Fruit fly (Drosophila melanogaster) whole organism, embryonic: ENCODE data around the gene Crtc.

Experiments used
- Ada2b ChIP-seq: fragments of 200-800 bp; sonication (Bioruptor generic); IDR thresholded peaks from 2 replicates; pipeline ENCODE4 v1.3.6; 2022; ENCODE audit warnings: missing biosample characterization, missing genetic modification characterization
- Aef1 ChIP-seq: fragments of 200-800 bp; sonication (Bioruptor generic); IDR thresholded peaks from 3 replicates; pipeline ENCODE4 v1.3.6; 2022; ENCODE audit warnings: missing biosample characterization, missing genetic modification characterization
- Antp ChIP-seq: fragments of 200-800 bp; sonication (Bioruptor generic); optimal IDR thresholded peaks from 3 replicates; lab custom pipeline; 2016; ENCODE audit warnings: missing biosample characterization, missing genetic modification characterization
- BtbVII ChIP-seq: fragments of 200-800 bp; sonication (Bioruptor generic); optimal IDR thresholded peaks from 3 replicates; lab custom pipeline; 2017; ENCODE audit warnings: missing biosample characterization, mild to moderate bottlenecking, missing genetic modification characterization
- CG10147 ChIP-seq: fragments of 200-800 bp; sonication (Bioruptor generic); optimal IDR thresholded peaks from 2 replicates; lab custom pipeline; 2019; ENCODE audit warnings: missing biosample characterization, mild to moderate bottlenecking, missing genetic modification characterization, moderate library complexity
- CG10462 ChIP-seq: fragments of 200-800 bp; sonication (Bioruptor generic); optimal IDR thresholded peaks from 2 replicates; lab custom pipeline; 2016; ENCODE audit warnings: missing biosample characterization, missing genetic modification characterization
- CG11456 ChIP-seq: fragments of 200-800 bp; sonication (Bioruptor generic); IDR thresholded peaks from 3 replicates; pipeline ENCODE4 v1.3.6; 2022; ENCODE audit warnings: missing biosample characterization, missing genetic modification characterization
- CG11504 ChIP-seq: fragments of 200-800 bp; sonication (Bioruptor generic); optimal IDR thresholded peaks from 3 replicates; lab custom pipeline; 2019; ENCODE audit warnings: missing biosample characterization, mild to moderate bottlenecking, missing genetic modification characterization, moderate library complexity
- CG13123 ChIP-seq: fragments of 200-800 bp; sonication (Bioruptor generic); optimal IDR thresholded peaks from 2 replicates; lab custom pipeline; 2016; ENCODE audit warnings: missing biosample characterization, missing genetic modification characterization
- CG14710 ChIP-seq: fragments of 200-800 bp; sonication (Bioruptor generic); optimal IDR thresholded peaks from 3 replicates; lab custom pipeline; 2019; ENCODE audit warnings: missing biosample characterization, mild to moderate bottlenecking, missing genetic modification characterization, moderate library complexity
- CG16815 ChIP-seq: fragments of 200-800 bp; sonication (Bioruptor generic); optimal IDR thresholded peaks from 3 replicates; lab custom pipeline; 2017; ENCODE audit warnings: missing biosample characterization, mild to moderate bottlenecking, missing genetic modification characterization
- CG17802 ChIP-seq: fragments of 200-800 bp; sonication (Bioruptor generic); optimal IDR thresholded peaks from 2 replicates; lab custom pipeline; 2018; ENCODE audit warnings: missing biosample characterization, mild to moderate bottlenecking, missing genetic modification characterization, moderate library complexity
- CG17912 ChIP-seq: fragments of 200-800 bp; sonication (Bioruptor generic); optimal IDR thresholded peaks from 2 replicates; lab custom pipeline; 2018; ENCODE audit warnings: missing biosample characterization, mild to moderate bottlenecking, missing genetic modification characterization
- CG30431 ChIP-seq: fragments of 200-800 bp; sonication (Bioruptor generic); optimal IDR thresholded peaks from 2 replicates; lab custom pipeline; 2017; ENCODE audit warnings: missing biosample characterization, missing genetic modification characterization
- CG32767 ChIP-seq: fragments of 200-800 bp; sonication (Bioruptor generic); IDR thresholded peaks from 2 replicates; pipeline ENCODE4 v1.3.6; 2022; ENCODE audit warnings: missing biosample characterization, missing genetic modification characterization
- CG3281 ChIP-seq: fragments of 200-800 bp; sonication (Bioruptor generic); optimal IDR thresholded peaks from 3 replicates; lab custom pipeline; 2017; ENCODE audit warnings: missing biosample characterization, mild to moderate bottlenecking, missing genetic modification characterization
- CG33213 ChIP-seq: fragments of 200-800 bp; sonication (Bioruptor generic); optimal IDR thresholded peaks from 3 replicates; lab custom pipeline; 2016; ENCODE audit warnings: missing biosample characterization, missing genetic modification characterization
- CG3407 ChIP-seq: fragments of 200-800 bp; sonication (Bioruptor generic); optimal IDR thresholded peaks from 2 replicates; lab custom pipeline; 2018; ENCODE audit warnings: missing biosample characterization, mild to moderate bottlenecking, missing genetic modification characterization
- CG3838 ChIP-seq: fragments of 200-800 bp; sonication (Bioruptor generic); optimal IDR thresholded peaks from 3 replicates; lab custom pipeline; 2016; ENCODE audit warnings: missing biosample characterization, missing genetic modification characterization
- CG3995 ChIP-seq: fragments of 200-800 bp; sonication (Bioruptor generic); optimal IDR thresholded peaks from 3 replicates; lab custom pipeline; 2016; ENCODE audit warnings: missing biosample characterization, missing genetic modification characterization
- CG5245 ChIP-seq: fragments of 200-800 bp; sonication (Bioruptor generic); optimal IDR thresholded peaks from 3 replicates; lab custom pipeline; 2016; ENCODE audit warnings: missing biosample characterization, missing genetic modification characterization
- CG6765 ChIP-seq: fragments of 200-800 bp; sonication (Bioruptor generic); optimal IDR thresholded peaks from 3 replicates; lab custom pipeline; 2017; ENCODE audit warnings: missing biosample characterization, mild to moderate bottlenecking, missing genetic modification characterization
- CG8359 ChIP-seq: fragments of 200-800 bp; sonication (Bioruptor generic); optimal IDR thresholded peaks from 2 replicates; lab custom pipeline; 2017; ENCODE audit warnings: missing biosample characterization, mild to moderate bottlenecking, missing genetic modification characterization, borderline replicate concordance
- CG9609 ChIP-seq: fragments of 200-800 bp; sonication (Bioruptor generic); optimal IDR thresholded peaks from 3 replicates; lab custom pipeline; 2016; ENCODE audit warnings: missing biosample characterization, missing genetic modification characterization
- CG9876 ChIP-seq: fragments of 200-800 bp; sonication (Bioruptor generic); optimal IDR thresholded peaks from 2 replicates; lab custom pipeline; 2016; ENCODE audit warnings: missing biosample characterization, missing genetic modification characterization
- Camta ChIP-seq: fragments of 200-800 bp; sonication (Bioruptor generic); optimal IDR thresholded peaks from 2 replicates; lab custom pipeline; 2016; ENCODE audit warnings: missing biosample characterization, missing genetic modification characterization
- Dad ChIP-seq: fragments of 200-800 bp; sonication (Bioruptor generic); optimal IDR thresholded peaks from 3 replicates; lab custom pipeline; 2016; ENCODE audit warnings: missing biosample characterization, missing genetic modification characterization
- Dip2 ChIP-seq: fragments of 200-800 bp; sonication (Bioruptor generic); IDR thresholded peaks from 2 replicates; pipeline ENCODE4 v1.3.6; 2022; ENCODE audit warnings: missing biosample characterization, missing genetic modification characterization
- Doc2 ChIP-seq: fragments of 200-800 bp; sonication (Bioruptor generic); IDR thresholded peaks from 2 replicates; pipeline ENCODE4 v1.3.6; 2022; ENCODE audit warnings: missing biosample characterization, missing genetic modification characterization
- Dref ChIP-seq: fragments of 200-800 bp; sonication (Bioruptor generic); IDR thresholded peaks from 2 replicates; pipeline ENCODE4 v1.3.6; 2022; ENCODE audit warnings: missing biosample characterization, missing genetic modification characterization
- HLH4C ChIP-seq: fragments of 200-800 bp; sonication (Bioruptor generic); IDR thresholded peaks from 3 replicates; pipeline ENCODE4 v1.3.6; 2022; ENCODE audit warnings: missing biosample characterization, missing genetic modification characterization; ENCODE audit not compliant: partially characterized antibody
- HLH54F ChIP-seq: fragments of 200-800 bp; sonication (Bioruptor generic); optimal IDR thresholded peaks from 3 replicates; lab custom pipeline; 2016; ENCODE audit warnings: missing biosample characterization, missing genetic modification characterization
- Hr3 ChIP-seq: fragments of 200-800 bp; sonication (Bioruptor generic); optimal IDR thresholded peaks from 3 replicates; lab custom pipeline; 2016; ENCODE audit warnings: missing biosample characterization, missing genetic modification characterization
- NfI ChIP-seq: fragments of 200-800 bp; sonication (Bioruptor generic); optimal IDR thresholded peaks from 3 replicates; lab custom pipeline; 2018; ENCODE audit warnings: missing biosample characterization, mild to moderate bottlenecking, missing genetic modification characterization, moderate library complexity
- Sry-δ ChIP-seq: fragments of 200-800 bp; sonication (Bioruptor generic); optimal IDR thresholded peaks from 2 replicates; lab custom pipeline; 2016; ENCODE audit warnings: missing biosample characterization, missing genetic modification characterization
- Xrp1 ChIP-seq: fragments of 200-800 bp; sonication (Bioruptor generic); IDR thresholded peaks from 2 replicates; pipeline ENCODE4 v1.3.6; 2022; ENCODE audit warnings: missing biosample characterization, missing genetic modification characterization
- cato ChIP-seq: fragments of 200-800 bp; sonication (Bioruptor generic); optimal IDR thresholded peaks from 2 replicates; lab custom pipeline; 2016; ENCODE audit warnings: missing biosample characterization, missing genetic modification characterization, borderline replicate concordance
- cg ChIP-seq: fragments of 200-800 bp; sonication (Bioruptor generic); optimal IDR thresholded peaks from 3 replicates; lab custom pipeline; 2019; ENCODE audit warnings: missing biosample characterization, mild to moderate bottlenecking, missing genetic modification characterization, moderate library complexity
- dan ChIP-seq: fragments of 200-800 bp; sonication (Bioruptor generic); IDR thresholded peaks from 2 replicates; pipeline ENCODE4 v1.3.6; 2022; ENCODE audit warnings: missing biosample characterization, missing genetic modification characterization
- disco-r ChIP-seq: fragments of 200-800 bp; sonication (Bioruptor generic); optimal IDR thresholded peaks from 2 replicates; lab custom pipeline; 2016; ENCODE audit warnings: missing biosample characterization, missing genetic modification characterization
- fu2 ChIP-seq: fragments of 200-800 bp; sonication (Bioruptor generic); optimal IDR thresholded peaks from 2 replicates; lab custom pipeline; 2016; ENCODE audit warnings: missing biosample characterization, missing genetic modification characterization
- lmd ChIP-seq: fragments of 200-800 bp; sonication (Bioruptor generic); IDR thresholded peaks from 2 replicates; pipeline ENCODE4 v1.3.6; 2022; ENCODE audit warnings: missing biosample characterization, missing genetic modification characterization
- luna ChIP-seq: fragments of 200-800 bp; sonication (Bioruptor generic); optimal IDR thresholded peaks from 2 replicates; lab custom pipeline; 2016; ENCODE audit warnings: missing biosample characterization, missing genetic modification characterization
- nerfin-2 ChIP-seq: fragments of 200-800 bp; sonication (Bioruptor generic); IDR thresholded peaks from 2 replicates; pipeline ENCODE4 v1.3.6; 2022; ENCODE audit warnings: missing biosample characterization, missing genetic modification characterization; ENCODE audit not compliant: partially characterized antibody
- pros ChIP-seq: fragments of 200-800 bp; sonication (Bioruptor generic); optimal IDR thresholded peaks from 3 replicates; lab custom pipeline; 2019; ENCODE audit warnings: missing biosample characterization, mild to moderate bottlenecking, missing genetic modification characterization, moderate library complexity
- psq ChIP-seq: fragments of 200-800 bp; sonication (Bioruptor generic); optimal IDR thresholded peaks from 2 replicates; lab custom pipeline; 2017; ENCODE audit warnings: missing biosample characterization, missing genetic modification characterization
- pum ChIP-seq: fragments of 200-800 bp; sonication (Bioruptor generic); optimal IDR thresholded peaks from 2 replicates; lab custom pipeline; 2016; ENCODE audit warnings: missing biosample characterization, missing genetic modification characterization
- pzg ChIP-seq: fragments of 200-800 bp; sonication (Bioruptor generic); optimal IDR thresholded peaks from 3 replicates; lab custom pipeline; 2018; ENCODE audit warnings: missing biosample characterization, mild to moderate bottlenecking, missing genetic modification characterization, moderate library complexity
- row ChIP-seq: fragments of 200-800 bp; sonication (Bioruptor generic); IDR thresholded peaks from 3 replicates; pipeline ENCODE4 v1.3.6; 2022; ENCODE audit warnings: missing biosample characterization, missing genetic modification characterization
- shn ChIP-seq: fragments of 200-800 bp; sonication (Bioruptor generic); optimal IDR thresholded peaks from 3 replicates; lab custom pipeline; 2016; ENCODE audit warnings: missing biosample characterization, missing genetic modification characterization
- tgo ChIP-seq: fragments of 200-800 bp; sonication (Bioruptor generic); IDR thresholded peaks from 3 replicates; pipeline ENCODE4 v1.3.6; 2022; ENCODE audit warnings: missing biosample characterization, missing genetic modification characterization
- vfl ChIP-seq: fragments of 200-800 bp; sonication (Bioruptor generic); optimal IDR thresholded peaks from 2 replicates; lab custom pipeline; 2016; ENCODE audit warnings: missing biosample characterization, missing genetic modification characterization

Gene Crtc

dm6 chr3L:17655837-17656308 is 13.2 kb downstream of the Crtc start (continued):
- TF ChIP-seq Xrp1 (peak; percentile 56), Sry-δ (GFP tag; lab: Kevin White, UChicago) (no peak), shn (GFP tag; lab: Kevin White, UChicago) (no peak), dan (GFP tag; lab: Robert Waterston, UW) (no peak), CG3407 (GFP tag; lab: Kevin White, UChicago) (no peak), CG16815 (GFP tag; lab: Kevin White, UChicago) (no peak), CG3838 (GFP tag; lab: Kevin White, UChicago) (no peak), CG11456 (GFP tag; lab: Robert Waterston, UW) (no peak), Camta (GFP tag; lab: Kevin White, UChicago) (no peak), CG14710 (tag; lab: Kevin White, UChicago) (peak; percentile 0), CG32767 (GFP tag; lab: Robert Waterston, UW) (no peak), Dref (GFP tag; lab: Robert Waterston, UW) (no peak), CG17912 (GFP tag; lab: Kevin White, UChicago) (no peak), Dad (GFP tag; lab: Kevin White, UChicago) (no peak), tgo (GFP tag; lab: Robert Waterston, UW) (no peak), Ada2b (GFP tag; lab: Robert Waterston, UW) (no peak), HLH54F (GFP tag; lab: Kevin White, UChicago) (no peak), CG33213 (no peak), pros (no peak), Hr3 (no peak), CG9876 (GFP tag; lab: Kevin White, UChicago) (no peak), CG3281 (peak; percentile 73), CG8359 (GFP tag; lab: Kevin White, UChicago) (no peak), disco-r (no peak), NfI (GFP tag; lab: Kevin White, UChicago) (peak; percentile 26), Dip2 (GFP tag; lab: Robert Waterston, UW) (no peak), CG17802 (tag; lab: Kevin White, UChicago) (no peak), CG5245 (GFP tag; lab: Kevin White, UChicago) (no peak), nerfin-2 (no peak), CG6765 (GFP tag; lab: Kevin White, UChicago) (peak; percentile 74), CG13123 (no peak), psq (GFP tag; lab: Kevin White, UChicago) (peak; percentile 5), Aef1 (no peak), pum (no peak), fu2 (GFP tag; lab: Kevin White, UChicago) (no peak), cg (GFP tag; lab: Kevin White, UChicago) (no peak), lmd (GFP tag; lab: Robert Waterston, UW) (no peak), cato (GFP tag; lab: Kevin White, UChicago) (no peak), vfl (GFP tag; lab: Kevin White, UChicago) (no peak), CG3995 (GFP tag; lab: Kevin White, UChicago) (no peak), Antp (no peak), row (0 out of 3 replicates have a peak, but pooled peaks have one; percentile 19), HLH4C (GFP tag; lab: Robert Waterston, UW) (0 out of 3 replicates have a peak, but pooled peaks have one; percentile 16), CG10147 (peak; percentile 37), CG30431 (no peak), CG11504 (tag; lab: Kevin White, UChicago) (peak; percentile 36), CG10462 (GFP tag; lab: Kevin White, UChicago) (no peak), luna (GFP tag; lab: Kevin White, UChicago) (no peak), BtbVII (GFP tag; lab: Kevin White, UChicago) (peak; percentile 87), pzg (GFP tag; lab: Kevin White, UChicago) (peak; percentile 9), CG9609 (no peak), Doc2 (GFP tag; lab: Robert Waterston, UW) (no peak)
